Fruit fly (Drosophila melanogaster): ENCODE measurements around the gene bru2.

DNA sequence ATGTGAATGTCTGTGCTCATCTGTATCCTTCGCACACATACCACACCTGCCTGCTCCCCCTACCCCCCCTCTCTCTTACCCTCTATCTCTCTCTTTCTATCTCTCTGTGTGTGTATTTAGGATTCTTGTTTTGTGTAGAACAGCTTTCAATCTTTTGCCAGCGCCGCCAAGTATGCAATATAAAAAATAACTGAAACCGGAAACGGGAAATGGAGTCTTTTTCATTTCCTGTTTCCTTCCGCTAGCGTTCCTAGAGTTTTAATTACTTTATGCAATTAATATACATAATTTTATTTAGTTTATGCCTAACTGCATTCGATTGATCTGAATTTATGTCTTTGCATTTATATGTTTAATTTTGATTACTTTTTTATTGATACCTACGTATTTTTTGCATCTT is 48.4 kb downstream of the bru2 start:
- TF ChIP-seq Abd-B (GFP tag; optimal IDR thresholded peaks at IDR 0.05), result no peak
- no peak for TF ChIP-seq h (GFP tag; optimal IDR thresholded peaks at IDR 0.05)
- no peak for TF ChIP-seq Dif (GFP tag; optimal IDR thresholded peaks at IDR 0.05; ENCODE audit: partially characterized antibody)
- no peak for TF ChIP-seq pan (optimal IDR thresholded peaks at IDR 0.05)
- no peak for TF ChIP-seq psq (GFP tag; optimal IDR thresholded peaks at IDR 0.05)
- TF ChIP-seq ey (GFP tag; optimal IDR thresholded peaks at IDR 0.05), result no peak
- no peak for TF ChIP-seq usp (GFP tag; optimal IDR thresholded peaks at IDR 0.05)
- no peak for TF ChIP-seq jim (GFP tag; optimal IDR thresholded peaks at IDR 0.05)
- no peak for TF ChIP-seq rgr (GFP tag; optimal IDR thresholded peaks at IDR 0.05)
- no peak for TF ChIP-seq lola (GFP tag; optimal IDR thresholded peaks at IDR 0.05)
- TF ChIP-seq N (GFP tag; optimal IDR thresholded peaks at IDR 0.05), result no peak
- no peak for TF ChIP-seq Hnf4 (GFP tag; optimal IDR thresholded peaks at IDR 0.05)
- TF ChIP-seq CG32264 (GFP tag; optimal IDR thresholded peaks at IDR 0.05), result no peak

Data from whole organism, wandering third instar larva.